Worm (Caenorhabditis elegans): Measurements from ENCODE around the gene mai-1.

Gene mai-1

DNA sequence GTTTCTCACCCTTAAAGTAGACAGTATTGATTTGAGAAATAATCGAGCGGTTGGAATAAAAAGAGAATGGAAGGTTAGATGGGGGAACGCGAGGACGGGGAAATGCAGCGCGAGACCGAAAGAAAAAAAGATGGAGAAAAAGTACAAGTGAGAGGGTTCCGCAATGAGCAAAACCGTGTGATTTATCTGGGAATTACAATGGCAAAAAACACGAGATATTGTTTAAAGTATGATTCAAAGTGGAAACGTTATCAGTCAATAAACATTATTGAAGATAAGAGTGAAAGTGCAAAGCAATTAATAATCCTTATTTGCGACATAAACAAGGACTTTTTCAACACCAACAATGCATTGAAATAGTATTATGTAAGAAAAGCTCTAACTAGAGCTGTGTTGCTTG is 14.2 kb downstream of the mai-1 start, which contains the start of gene ztf-13:
TSS of gene ztf-13 (minus strand) at position 11 of the 400 bp plus-strand sequence.
- no peak for TF ChIP-seq fkh-10 (GFP tag; optimal IDR thresholded peaks at IDR 0.05)
- TF ChIP-seq ceh-9 (tag; optimal IDR thresholded peaks at IDR 0.05) = no peak
- TF ChIP-seq nfya-1 (tag; optimal IDR thresholded peaks at IDR 0.05; ENCODE audit: insufficient read depth) = no peak
- no peak for TF ChIP-seq ztf-11 (tag; optimal IDR thresholded peaks at IDR 0.05)
- TF ChIP-seq ceh-28 (tag; optimal IDR thresholded peaks at IDR 0.05) = peak; percentile 2
- TF ChIP-seq pqm-1 (tag; optimal IDR thresholded peaks at IDR 0.05) = peak; percentile 87
- no peak for TF ChIP-seq ztf-4 (tag; optimal IDR thresholded peaks at IDR 0.05)
- TF ChIP-seq fkh-2 (tag; optimal IDR thresholded peaks at IDR 0.05) = no peak
- TF ChIP-seq skn-1 (tag; optimal IDR thresholded peaks at IDR 0.05) = peak; percentile 10
- no peak for TF ChIP-seq lsy-12 (tag; optimal IDR thresholded peaks at IDR 0.05)
- peak; percentile 90 for TF ChIP-seq elt-2 (tag; optimal IDR thresholded peaks at IDR 0.05)
- peak; percentile 58 for TF ChIP-seq jun-1 (tag; optimal IDR thresholded peaks at IDR 0.05)
- TF ChIP-seq egl-5 (tag; optimal IDR thresholded peaks at IDR 0.05) = peak; percentile 55
- peak; percentile 84 for TF ChIP-seq pha-4 (tag; optimal IDR thresholded peaks at IDR 0.05)
- no peak for TF ChIP-seq nhr-43 (tag; optimal IDR thresholded peaks at IDR 0.05; ENCODE audit: poor library complexity, severe bottlenecking)

DNA sequence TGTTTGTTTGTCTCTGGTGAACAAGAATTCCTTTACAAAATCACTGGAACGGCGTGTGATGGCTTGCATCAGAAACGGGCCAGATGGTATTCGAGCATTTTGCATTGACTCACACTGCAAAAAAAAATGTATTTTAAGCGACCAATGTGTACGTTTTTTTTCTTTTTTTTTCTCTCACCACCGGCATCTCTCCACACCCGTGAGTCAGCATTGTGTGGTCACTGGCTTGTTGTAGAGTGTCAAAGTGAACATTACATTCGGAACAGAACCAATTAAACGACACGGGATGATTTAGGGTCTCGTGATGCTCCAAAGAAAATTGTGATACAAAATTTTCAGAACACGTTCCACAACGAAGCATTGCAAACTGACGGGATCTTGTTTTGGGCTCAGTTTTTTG is 14.8 kb downstream of the mai-1 start:
- TF ChIP-seq pha-4 (tag; optimal IDR thresholded peaks at IDR 0.05) (peak; percentile 66), hmg-11 (tag; optimal IDR thresholded peaks at IDR 0.05) (no peak), egl-5 (tag; optimal IDR thresholded peaks at IDR 0.05) (peak; percentile 59)

DNA sequence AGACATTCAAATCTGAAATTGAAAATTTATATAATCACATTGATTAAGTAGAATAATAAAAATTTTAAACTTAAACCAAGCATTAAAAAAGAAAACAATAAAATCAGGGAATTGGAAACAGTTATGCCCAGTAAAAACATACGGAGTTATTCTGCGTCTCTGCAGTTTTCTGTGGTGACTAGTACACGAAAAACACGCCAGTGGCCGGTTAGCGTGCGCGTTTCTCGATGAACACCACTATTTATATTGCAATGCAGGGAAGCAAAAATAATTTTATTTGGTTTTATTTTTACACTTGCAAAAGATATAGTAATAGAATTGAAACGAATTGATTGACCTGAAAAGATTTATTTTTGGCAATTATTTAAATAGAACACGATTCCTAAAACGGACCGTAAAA is 16.6 kb downstream of the mai-1 start, which contains the start of gene sec-3:
TSS of gene sec-3 (minus strand) at position 21 of the 400 bp plus-strand sequence.
- TF ChIP-seq elt-3 (tag; optimal IDR thresholded peaks at IDR 0.05) (no peak), tbx-2 (tag; optimal IDR thresholded peaks at IDR 0.05) (peak; percentile 72), nhr-43 (tag; optimal IDR thresholded peaks at IDR 0.05; ENCODE audit: poor library complexity, severe bottlenecking) (peak; percentile 84), sea-2 (GFP tag; optimal IDR thresholded peaks at IDR 0.05) (no peak), zag-1 (tag; optimal IDR thresholded peaks at IDR 0.05) (no peak), ceh-16 (tag; optimal IDR thresholded peaks at IDR 0.05) (no peak), ceh-82 (tag; optimal IDR thresholded peaks at IDR 0.05) (peak; percentile 39), lin-39 (tag; optimal IDR thresholded peaks at IDR 0.05) (peak; percentile 83), snpc-4 (tag; optimal IDR thresholded peaks at IDR 0.05) (peak; percentile 88), unc-39 (tag; optimal IDR thresholded peaks at IDR 0.05) (no peak), nhr-77 (tag; optimal IDR thresholded peaks at IDR 0.05) (peak; percentile 58), egl-27 (tag; optimal IDR thresholded peaks at IDR 0.05) (no peak), mdl-1 (tag; optimal IDR thresholded peaks at IDR 0.05) (no peak), nhr-23 (tag; optimal IDR thresholded peaks at IDR 0.05) (peak; percentile 92), nhr-28 (tag; optimal IDR thresholded peaks at IDR 0.05) (no peak), ceh-28 (tag; optimal IDR thresholded peaks at IDR 0.05) (peak; percentile 66), ZK546.5 (tag; optimal IDR thresholded peaks at IDR 0.05) (no peak), hmg-11 (tag; optimal IDR thresholded peaks at IDR 0.05) (peak; percentile 89), nhr-11 (tag; optimal IDR thresholded peaks at IDR 0.05) (no peak), ama-1 (optimal IDR thresholded peaks at IDR 0.05) (peak; percentile 59), nhr-25 (tag; optimal IDR thresholded peaks at IDR 0.05) (peak; percentile 82), pha-4 (tag; optimal IDR thresholded peaks at IDR 0.05) (peak; percentile 97), elt-1 (tag; optimal IDR thresholded peaks at IDR 0.05) (no peak), lin-15B (tag; optimal IDR thresholded peaks at IDR 0.05) (peak; percentile 61), skn-1 (tag; optimal IDR thresholded peaks at IDR 0.05) (peak; percentile 64), nhr-12 (tag; optimal IDR thresholded peaks at IDR 0.05) (no peak), ztf-11 (tag; optimal IDR thresholded peaks at IDR 0.05) (no peak), aly-2 (tag; optimal IDR thresholded peaks at IDR 0.05) (peak; percentile 23), daf-12 (tag; optimal IDR thresholded peaks at IDR 0.05) (no peak), ztf-4 (tag; optimal IDR thresholded peaks at IDR 0.05) (peak; percentile 70), nfya-1 (tag; optimal IDR thresholded peaks at IDR 0.05; ENCODE audit: insufficient read depth) (peak; percentile 85), nhr-76 (tag; optimal IDR thresholded peaks at IDR 0.05) (no peak), unc-62 (GFP tag; optimal IDR thresholded peaks at IDR 0.05) (peak; percentile 4), pqm-1 (tag; optimal IDR thresholded peaks at IDR 0.05) (peak; percentile 35), fkh-10 (GFP tag; optimal IDR thresholded peaks at IDR 0.05) (no peak), fos-1 (tag; optimal IDR thresholded peaks at IDR 0.05) (peak; percentile 55), egl-5 (tag; optimal IDR thresholded peaks at IDR 0.05) (peak; percentile 84), lsy-12 (tag; optimal IDR thresholded peaks at IDR 0.05) (peak; percentile 71), fkh-2 (tag; optimal IDR thresholded peaks at IDR 0.05) (no peak), eor-1 (tag; optimal IDR thresholded peaks at IDR 0.05) (no peak), ceh-9 (tag; optimal IDR thresholded peaks at IDR 0.05) (no peak), nhr-237 (tag; optimal IDR thresholded peaks at IDR 0.05) (no peak), elt-2 (tag; optimal IDR thresholded peaks at IDR 0.05) (peak; percentile 81), jun-1 (tag; optimal IDR thresholded peaks at IDR 0.05) (peak; percentile 76), nhr-67 (tag; optimal IDR thresholded peaks at IDR 0.05) (no peak), mml-1 (tag; optimal IDR thresholded peaks at IDR 0.05) (no peak), R02D3.7 (tag; optimal IDR thresholded peaks at IDR 0.05) (peak; percentile 64)
